Worm (Caenorhabditis elegans): ENCODE results near the gene akap-1.

Gene akap-1

DNA sequence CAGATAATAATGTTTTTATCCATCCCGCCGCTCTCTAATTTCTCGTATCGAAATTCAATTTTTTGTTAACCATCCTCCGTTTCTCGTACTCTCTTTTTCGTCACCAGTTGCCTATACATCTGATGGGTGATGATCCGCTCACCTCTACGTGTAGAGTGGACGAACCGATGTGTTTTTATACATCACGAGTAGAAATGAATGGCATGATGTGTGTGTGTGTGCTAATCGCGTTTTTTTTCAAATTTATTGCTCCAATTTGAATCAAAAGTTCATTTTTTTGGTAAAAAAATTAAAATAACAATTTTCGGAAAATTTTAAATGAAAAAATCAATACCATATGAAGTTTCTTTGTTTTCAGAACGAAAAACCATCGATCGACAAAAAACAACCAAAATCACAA, 2.8 kb downstream of the akap-1 start (continued):
- TF ChIP-seq snu-23 (GFP tag; optimal IDR thresholded peaks at IDR 0.05) (peak; percentile 44), rnt-1 (tag; optimal IDR thresholded peaks at IDR 0.05) (peak; percentile 2), nhr-11 (tag; optimal IDR thresholded peaks at IDR 0.05) (no peak), unc-30 (tag; optimal IDR thresholded peaks at IDR 0.05) (no peak), blmp-1 (tag; optimal IDR thresholded peaks at IDR 0.05) (peak; percentile 2), F16B12.6 (tag; optimal IDR thresholded peaks at IDR 0.05) (no peak), elt-3 (tag; optimal IDR thresholded peaks at IDR 0.05) (no peak), sptf-1 (tag; optimal IDR thresholded peaks at IDR 0.05) (no peak)

- TF ChIP-seq pqm-1 (tag; optimal IDR thresholded peaks at IDR 0.05) (no peak), elt-3 (tag; optimal IDR thresholded peaks at IDR 0.05) (no peak), mef-2 (tag; optimal IDR thresholded peaks at IDR 0.05) (no peak), zag-1 (tag; optimal IDR thresholded peaks at IDR 0.05) (no peak), F16B12.6 (tag; optimal IDR thresholded peaks at IDR 0.05) (no peak), ceh-63 (GFP tag; optimal IDR thresholded peaks at IDR 0.05) (no peak), nhr-12 (tag; optimal IDR thresholded peaks at IDR 0.05) (no peak), ceh-8 (GFP tag; optimal IDR thresholded peaks at IDR 0.05) (no peak)
Observed at ce11 chrIII:6356764-6357163, 3.6 kb downstream of the akap-1 start.

- TF ChIP-seq efl-3 (GFP tag; optimal IDR thresholded peaks at IDR 0.05) = no peak
- no peak for TF ChIP-seq efl-1 (optimal IDR thresholded peaks at IDR 0.05)
- peak in 1 of 2 experiments; percentile 6 for TF ChIP-seq efl-1 (GFP tag; optimal IDR thresholded peaks at IDR 0.05 in 1 of 2)
- no peak for TF ChIP-seq C34B4.2 (tag; optimal IDR thresholded peaks at IDR 0.05)
- no peak for TF ChIP-seq C16A3.4 (tag; optimal IDR thresholded peaks at IDR 0.05)
- TF ChIP-seq elt-3 (tag; optimal IDR thresholded peaks at IDR 0.05) = peak in 2 of 6 experiments; percentile 15 to 17
- TF ChIP-seq blmp-1 (tag; optimal IDR thresholded peaks at IDR 0.05) = peak; percentile 94
- TF ChIP-seq snu-23 (GFP tag; optimal IDR thresholded peaks at IDR 0.05) = peak; percentile 30
- peak; percentile 53 for TF ChIP-seq lin-14 (GFP tag; optimal IDR thresholded peaks at IDR 0.05)
Observed at ce11 chrIII:6358704-6359103, 5.5 kb downstream of the akap-1 start.

ce11 chrIII:6359171-6359854, 6.1 kb downstream of the akap-1 start:
- TF ChIP-seq mef-2 (tag; optimal IDR thresholded peaks at IDR 0.05) (no peak), pag-3 (tag; optimal IDR thresholded peaks at IDR 0.05; ENCODE audit: borderline replicate concordance, insufficient read depth) (peak; percentile 27), lin-14 (GFP tag; optimal IDR thresholded peaks at IDR 0.05) (peak; percentile 21), mdl-1 (tag; optimal IDR thresholded peaks at IDR 0.05) (peak in 1 of 2 experiments; percentile 16), efl-1 (optimal IDR thresholded peaks at IDR 0.05) (no peak), efl-1 (GFP tag; optimal IDR thresholded peaks at IDR 0.05 in 1 of 2) (peak in 1 of 2 experiments; percentile 82), blmp-1 (tag; optimal IDR thresholded peaks at IDR 0.05) (peak; percentile 83), nhr-85 (tag) (peak; percentile 70), dsc-1 (tag; optimal IDR thresholded peaks at IDR 0.05) (peak; percentile 53), nhr-19 (GFP tag; conservative IDR thresholded peaks at IDR 0.05) (0 out of 2 replicates have a peak, but pooled peaks have one; percentile 5), ces-1 (GFP tag; optimal IDR thresholded peaks at IDR 0.05) (no peak), lin-35 (GFP tag; optimal IDR thresholded peaks at IDR 0.05) (peak in 1 of 2 experiments; percentile 5), snpc-4 (tag; optimal IDR thresholded peaks at IDR 0.05) (no peak), rnt-1 (tag; optimal IDR thresholded peaks at IDR 0.05) (peak; percentile 12), fos-1 (tag; optimal IDR thresholded peaks at IDR 0.05) (no peak), nhr-20 (tag; optimal IDR thresholded peaks at IDR 0.05) (no peak), fkh-4 (tag; optimal IDR thresholded peaks at IDR 0.05; ENCODE audit: borderline replicate concordance) (peak; percentile 27), aha-1 (tag; optimal IDR thresholded peaks at IDR 0.05) (no peak), skn-1 (tag; optimal IDR thresholded peaks at IDR 0.05) (no peak)

ce11 chrIII:6360114-6360513, 6.9 kb downstream of the akap-1 start:
- peak; percentile 50 for TF ChIP-seq lin-13 (GFP tag; optimal IDR thresholded peaks at IDR 0.05)
- no peak for TF ChIP-seq nhr-12 (tag; optimal IDR thresholded peaks at IDR 0.05)
- no peak for TF ChIP-seq skn-1 (tag; optimal IDR thresholded peaks at IDR 0.05)
- peak; percentile 2 for TF ChIP-seq swsn-7 (tag; optimal IDR thresholded peaks at IDR 0.05)
- no peak for TF ChIP-seq hlh-4 (tag; optimal IDR thresholded peaks at IDR 0.05)
- TF ChIP-seq snu-23 (GFP tag; optimal IDR thresholded peaks at IDR 0.05) = peak; percentile 74
- no peak for TF ChIP-seq nhr-28 (tag; optimal IDR thresholded peaks at IDR 0.05)
- no peak for TF ChIP-seq C34B4.2 (tag; optimal IDR thresholded peaks at IDR 0.05)
- no peak for TF ChIP-seq fkh-8 (tag; optimal IDR thresholded peaks at IDR 0.05)
- TF ChIP-seq lin-35 (GFP tag; optimal IDR thresholded peaks at IDR 0.05) = peak; percentile 28 to 58
- peak in 1 of 3 experiments; percentile 28 for TF ChIP-seq dpl-1 (GFP tag; optimal IDR thresholded peaks at IDR 0.05)
- TF ChIP-seq pag-3 (tag; optimal IDR thresholded peaks at IDR 0.05; ENCODE audit: borderline replicate concordance, insufficient read depth) = no peak
- TF ChIP-seq mdl-1 (tag; optimal IDR thresholded peaks at IDR 0.05) = peak in 1 of 2 experiments; percentile 85
- no peak for TF ChIP-seq ztf-4 (tag; optimal IDR thresholded peaks at IDR 0.05)
- TF ChIP-seq unc-86 (tag; optimal IDR thresholded peaks at IDR 0.05) = no peak
- TF ChIP-seq nhr-20 (tag; optimal IDR thresholded peaks at IDR 0.05) = peak; percentile 80
- TF ChIP-seq tlp-1 (tag; optimal IDR thresholded peaks at IDR 0.05) = no peak
- no peak for TF ChIP-seq C16A3.4 (tag; optimal IDR thresholded peaks at IDR 0.05)
- TF ChIP-seq sptf-1 (tag; optimal IDR thresholded peaks at IDR 0.05) = no peak
- no peak for TF ChIP-seq ets-5 (GFP tag; IDR thresholded peaks at IDR 0.05)
